Worm (Caenorhabditis elegans) whole organism, young adult: Measurements from ENCODE around the gene yif-1.
A peak's percentile ranks its signal among the peaks of the same experiment; 100 is the strongest.

ENCODE experiments used
- B0019.2 ChIP-seq: fragments of 200-800 bp; sonication (Bioruptor generic); conservative IDR thresholded peaks from 2 replicates; pipeline ENCODE4 v1.3.6; 2022; ENCODE audit warnings: missing genetic modification reagents, missing genetic modification characterization, missing compliant biosample characterization
- B0261.1 ChIP-seq: sonication (generic microtip); optimal IDR thresholded peaks from 2 replicates; lab custom pipeline; 2016; ENCODE audit warnings: mild to moderate bottlenecking, missing genetic modification characterization, moderate library complexity, missing compliant biosample characterization
- B0336.3 ChIP-seq: fragments of 200-800 bp; sonication (Bioruptor generic); IDR thresholded peaks from 2 replicates; pipeline ENCODE4 v1.3.6; 2022; ENCODE audit warnings: missing genetic modification characterization, missing compliant biosample characterization
- C06A6.2 ChIP-seq: fragments of 200-800 bp; sonication (Bioruptor generic); conservative IDR thresholded peaks from 2 replicates; pipeline ENCODE4 v1.3.6; 2022; ENCODE audit warnings: missing genetic modification characterization, missing compliant biosample characterization
- F10E7.11 ChIP-seq: sonication (generic microtip); optimal IDR thresholded peaks from 2 replicates; lab custom pipeline; 2017; ENCODE audit warnings: mild to moderate bottlenecking, missing genetic modification characterization, moderate library complexity, missing compliant biosample characterization
- F22D6.2 ChIP-seq: sonication (generic microtip); optimal IDR thresholded peaks from 2 replicates; lab custom pipeline; 2016; ENCODE audit warnings: mild to moderate bottlenecking, missing genetic modification characterization, missing compliant biosample characterization
- F33H1.4 ChIP-seq: fragments of 200-800 bp; sonication (Bioruptor generic); IDR thresholded peaks from 2 replicates; pipeline ENCODE4 v1.3.6; 2022; ENCODE audit warnings: missing genetic modification reagents, missing genetic modification characterization, missing compliant biosample characterization
- F49E8.2 ChIP-seq: sonication (generic microtip); optimal IDR thresholded peaks from 3 replicates; lab custom pipeline; 2017; ENCODE audit warnings: missing genetic modification characterization, mild to moderate bottlenecking, missing compliant biosample characterization, antibody characterized with exemption, moderate library complexity; ENCODE audit not compliant: insufficient read depth
- F57A8.1 ChIP-seq: fragments of 200-800 bp; sonication (Bioruptor generic); optimal IDR thresholded peaks from 2 replicates; lab custom pipeline; 2018; ENCODE audit warnings: mild to moderate bottlenecking, missing genetic modification characterization, moderate library complexity, missing compliant biosample characterization
- K12H6.12 ChIP-seq: fragments of 200-800 bp; sonication (Bioruptor generic); optimal IDR thresholded peaks from 2 replicates; lab custom pipeline; 2018; ENCODE audit warnings: mild to moderate bottlenecking, missing genetic modification characterization, missing compliant biosample characterization
- T26A5.8 ChIP-seq: sonication (generic microtip); optimal IDR thresholded peaks from 2 replicates; lab custom pipeline; 2016; ENCODE audit warnings: missing genetic modification characterization, missing compliant biosample characterization
- Y79H2A.3 ChIP-seq: fragments of 200-800 bp; sonication (Bioruptor generic); conservative IDR thresholded peaks from 2 replicates; pipeline ENCODE4 v1.3.6; 2022; ENCODE audit warnings: missing genetic modification reagents, missing genetic modification characterization, missing compliant biosample characterization
- Y95B8A.8 ChIP-seq: fragments of 200-800 bp; sonication (Bioruptor generic); IDR thresholded peaks from 2 replicates; pipeline ENCODE4 v1.3.6; 2022; ENCODE audit warnings: missing genetic modification reagents, missing genetic modification characterization, missing compliant biosample characterization
- athp-1 ChIP-seq: sonication (generic microtip); optimal IDR thresholded peaks from 2 replicates; lab custom pipeline; 2017; ENCODE audit warnings: mild to moderate bottlenecking, missing genetic modification characterization, missing compliant biosample characterization
- bed-1 ChIP-seq: fragments of 200-800 bp; sonication (Bioruptor generic); IDR thresholded peaks from 2 replicates; pipeline ENCODE4 v1.3.6; 2022; ENCODE audit warnings: missing genetic modification reagents, missing genetic modification characterization, missing compliant biosample characterization
- bed-2 ChIP-seq: fragments of 200-800 bp; sonication (Bioruptor generic); IDR thresholded peaks from 2 replicates; pipeline ENCODE4 v1.3.6; 2022; ENCODE audit warnings: missing genetic modification reagents, missing genetic modification characterization, missing compliant biosample characterization
- ccch-3 ChIP-seq: fragments of 200-800 bp; sonication (Bioruptor generic); optimal IDR thresholded peaks from 2 replicates; lab custom pipeline; 2018; ENCODE audit warnings: mild to moderate bottlenecking, missing genetic modification characterization, missing compliant biosample characterization
- cebp-1 ChIP-seq, 2 experiments: fragments of 200-800 bp in 1 of 2; sonication (Bioruptor generic) in 1 of 2; sonication (generic microtip) in 1 of 2; IDR thresholded peaks in 1 of 2; optimal IDR thresholded peaks in 1 of 2; 2 replicates each; pipeline versions ENCODE4 v1.3.6 to Lab custom; 2017 to 2022; ENCODE audit warnings: missing compliant biosample characterization in 2 of 2, missing genetic modification characterization in 2 of 2, mild to moderate bottlenecking in 1 of 2, missing genetic modification reagents in 1 of 2, moderate library complexity in 1 of 2
- cebp-2 ChIP-seq: fragments of 200-800 bp; sonication (Bioruptor generic); IDR thresholded peaks from 2 replicates; pipeline ENCODE4 v1.3.6; 2022; ENCODE audit warnings: missing genetic modification characterization, missing compliant biosample characterization
- ceh-27 ChIP-seq: fragments of 200-800 bp; sonication (Bioruptor generic); optimal IDR thresholded peaks from 2 replicates; lab custom pipeline; 2018; ENCODE audit warnings: mild to moderate bottlenecking, missing genetic modification characterization, moderate library complexity, missing compliant biosample characterization
- ceh-79 ChIP-seq: sonication (generic microtip); optimal IDR thresholded peaks from 2 replicates; lab custom pipeline; 2017; ENCODE audit warnings: mild to moderate bottlenecking, missing genetic modification characterization, missing compliant biosample characterization
- egl-44 ChIP-seq: fragments of 200-800 bp; sonication (Bioruptor generic); IDR thresholded peaks from 2 replicates; pipeline ENCODE4 v1.3.6; 2022; ENCODE audit warnings: missing genetic modification reagents, missing genetic modification characterization, missing compliant biosample characterization
- ets-4 ChIP-seq: fragments of 200-800 bp; sonication (Bioruptor generic); optimal IDR thresholded peaks from 2 replicates; lab custom pipeline; 2018; ENCODE audit warnings: mild to moderate bottlenecking, missing genetic modification characterization, missing compliant biosample characterization
- him-1 ChIP-seq: sonication (generic microtip); optimal IDR thresholded peaks from 2 replicates; lab custom pipeline; 2016; ENCODE audit warnings: missing genotype, missing genetic modification reagents, missing genetic modification characterization, missing compliant biosample characterization
- hlh-26 ChIP-seq: fragments of 200-800 bp; sonication (Bioruptor generic); conservative IDR thresholded peaks from 2 replicates; pipeline ENCODE4 v1.3.6; 2022; ENCODE audit warnings: missing genetic modification reagents, missing genetic modification characterization, missing compliant biosample characterization
- hmg-1.2 ChIP-seq: fragments of 200-800 bp; sonication (Bioruptor generic); IDR thresholded peaks from 2 replicates; pipeline ENCODE4 v1.3.6; 2022; ENCODE audit warnings: missing genetic modification reagents, missing genetic modification characterization, missing compliant biosample characterization
- let-526 ChIP-seq: fragments of 200-800 bp; sonication (Bioruptor generic); IDR thresholded peaks from 2 replicates; pipeline ENCODE4 v1.3.6; 2022; ENCODE audit warnings: missing genetic modification reagents, missing genetic modification characterization, missing compliant biosample characterization
- lin-35 ChIP-seq, 3 experiments: fragments of 150-350 bp in 2 of 3; sonication (generic microtip) in 1 of 3; optimal IDR thresholded peaks; 2 replicates each; lab custom pipeline; 2014 to 2018; ENCODE audit warnings: missing biosample characterization in 3 of 3, missing genetic modification characterization in 3 of 3, missing genetic modification reagents in 3 of 3
- lir-1 ChIP-seq: fragments of 200-800 bp; sonication (Bioruptor generic); conservative IDR thresholded peaks from 2 replicates; pipeline ENCODE4 v1.3.6; 2022; ENCODE audit warnings: missing genetic modification reagents, missing genetic modification characterization, missing compliant biosample characterization
- lsy-27 ChIP-seq: sonication (generic microtip); optimal IDR thresholded peaks from 2 replicates; lab custom pipeline; 2017; ENCODE audit warnings: missing genetic modification characterization, mild to moderate bottlenecking, missing compliant biosample characterization, antibody characterized with exemption, missing genotype, borderline replicate concordance; ENCODE audit not compliant: insufficient read depth
- madf-10 ChIP-seq: sonication (generic microtip); optimal IDR thresholded peaks from 2 replicates; lab custom pipeline; 2016; ENCODE audit warnings: mild to moderate bottlenecking, missing genetic modification characterization, missing compliant biosample characterization
- mcd-1 ChIP-seq: fragments of 200-800 bp; sonication (Bioruptor generic); IDR thresholded peaks from 2 replicates; pipeline ENCODE4 v1.3.6; 2022; ENCODE audit warnings: missing genetic modification reagents, missing genetic modification characterization, missing compliant biosample characterization
- mes-4 ChIP-seq: sonication (generic microtip); optimal IDR thresholded peaks from 2 replicates; lab custom pipeline; 2016; ENCODE audit warnings: missing genotype, missing genetic modification characterization, missing compliant biosample characterization
- mxl-1 ChIP-seq: sonication (generic microtip); optimal IDR thresholded peaks from 2 replicates; lab custom pipeline; 2016; ENCODE audit warnings: missing genetic modification characterization, missing compliant biosample characterization
- nhr-80 ChIP-seq: sonication (generic microtip); optimal IDR thresholded peaks from 2 replicates; lab custom pipeline; 2016; ENCODE audit warnings: missing genetic modification characterization, missing compliant biosample characterization
- pbrm-1 ChIP-seq: fragments of 200-800 bp; sonication (Bioruptor generic); IDR thresholded peaks from 2 replicates; pipeline ENCODE4 v1.3.6; 2022; ENCODE audit warnings: missing genetic modification reagents, missing genetic modification characterization, missing compliant biosample characterization
- repo-1 ChIP-seq: sonication (generic microtip); optimal IDR thresholded peaks from 2 replicates; lab custom pipeline; 2017; ENCODE audit warnings: mild to moderate bottlenecking, missing genetic modification characterization, missing compliant biosample characterization
- rpc-1 ChIP-seq, 2 experiments: fragments of 150-350 bp in 1 of 2; sonication (generic microtip) in 1 of 2; optimal IDR thresholded peaks; 2 replicates each; lab custom pipeline; 2014 to 2018; ENCODE audit warnings: missing biosample characterization in 1 of 2, missing genetic modification characterization in 1 of 2, missing genetic modification reagents in 1 of 2, missing genotype in 1 of 2
- snpc-1.1 ChIP-seq: sonication (generic microtip); optimal IDR thresholded peaks from 2 replicates; lab custom pipeline; 2017; ENCODE audit warnings: missing genetic modification characterization, mild to moderate bottlenecking, missing compliant biosample characterization, antibody characterized with exemption, moderate library complexity, missing genotype, missing genetic modification reagents; ENCODE audit not compliant: insufficient read depth
- snpc-4 ChIP-seq, 5 experiments: fragments of 150-350 bp in 1 of 5; sonication (generic microtip) in 4 of 5; optimal IDR thresholded peaks; 2 replicates each; lab custom pipeline; 2014 to 2018; ENCODE audit warnings: missing genetic modification characterization in 5 of 5, missing biosample characterization in 3 of 5, antibody characterized with exemption in 2 of 5, mild to moderate bottlenecking in 2 of 5, missing compliant biosample characterization in 2 of 5, missing genotype in 2 of 5, moderate library complexity in 2 of 5, missing genetic modification reagents in 1 of 5
- sptf-2 ChIP-seq: fragments of 200-800 bp; sonication (Bioruptor generic); optimal IDR thresholded peaks from 2 replicates; lab custom pipeline; 2018; ENCODE audit warnings: mild to moderate bottlenecking, missing genetic modification characterization, missing compliant biosample characterization
- unc-130 ChIP-seq: sonication (generic microtip); optimal IDR thresholded peaks from 2 replicates; lab custom pipeline; 2016; ENCODE audit warnings: missing genetic modification reagents, missing genetic modification characterization, missing compliant biosample characterization
- xnd-1 ChIP-seq: sonication (generic microtip); optimal IDR thresholded peaks from 2 replicates; lab custom pipeline; 2016; ENCODE audit warnings: missing genotype, missing genetic modification reagents, missing genetic modification characterization, missing compliant biosample characterization
- ztf-22 ChIP-seq: fragments of 200-800 bp; sonication (Bioruptor generic); optimal IDR thresholded peaks from 2 replicates; lab custom pipeline; 2018; ENCODE audit warnings: mild to moderate bottlenecking, missing genetic modification characterization, moderate library complexity, missing compliant biosample characterization
- ztf-28 ChIP-seq: fragments of 200-800 bp; sonication (Bioruptor generic); IDR thresholded peaks from 2 replicates; pipeline ENCODE4 v1.3.6; 2022; ENCODE audit warnings: missing genetic modification reagents, missing genetic modification characterization, missing compliant biosample characterization

The yif-1 gene

DNA sequence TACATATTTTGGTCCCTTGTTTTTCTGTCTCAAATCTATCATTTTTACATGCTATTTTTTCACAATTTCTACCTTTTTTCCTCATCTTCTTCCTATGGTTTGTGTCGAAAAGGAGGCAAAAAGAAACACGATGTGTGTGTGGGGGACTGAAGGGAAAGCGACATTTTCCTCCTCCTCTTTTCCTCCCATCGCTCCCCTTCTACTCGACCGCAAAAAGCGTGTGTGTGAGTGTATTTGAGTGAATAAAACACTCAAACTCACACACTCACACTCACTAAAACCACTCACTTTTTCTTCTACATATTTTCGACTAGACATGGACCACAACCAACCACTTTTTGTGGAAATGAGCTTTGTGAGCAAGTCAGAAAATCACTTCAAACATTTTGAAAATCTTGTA, 13.2 kb downstream of the yif-1 start:
- TF ChIP-seq pbrm-1 (0 out of 2 replicates have a peak, but pooled peaks have one; percentile 40), snpc-1.1 (tag; lab: Kevin White, UChicago) (no peak), lir-1 (GFP tag; lab: Robert Waterston, UW) (peak; percentile 92), ceh-79 (tag; lab: Kevin White, UChicago) (no peak), cebp-1 (GFP tag; IDR thresholded peaks at IDR 0.05; lab: Robert Waterston, UW) (no peak), cebp-1 (tag; optimal IDR thresholded peaks at IDR 0.05; lab: Kevin White, UChicago) (peak; percentile 20), lin-35 (GFP tag; optimal IDR thresholded peaks at IDR 0.05; lab: Kevin White, UChicago) (peak in 1 of 3 experiments; percentile 21), him-1 (tag; lab: Kevin White, UChicago) (no peak), F10E7.11 (tag; lab: Kevin White, UChicago) (no peak), ceh-27 (GFP tag; lab: Kevin White, UChicago) (peak; percentile 50), sptf-2 (no peak), hmg-1.2 (GFP tag; lab: Robert Waterston, UW) (peak; percentile 12; the same call in 1 of the 2 replicates), nhr-80 (tag; lab: Kevin White, UChicago) (peak; percentile 9), K12H6.12 (tag; lab: Kevin White, UChicago) (peak; percentile 47), ztf-28 (0 out of 2 replicates have a peak, but pooled peaks have one; percentile 7)

DNA sequence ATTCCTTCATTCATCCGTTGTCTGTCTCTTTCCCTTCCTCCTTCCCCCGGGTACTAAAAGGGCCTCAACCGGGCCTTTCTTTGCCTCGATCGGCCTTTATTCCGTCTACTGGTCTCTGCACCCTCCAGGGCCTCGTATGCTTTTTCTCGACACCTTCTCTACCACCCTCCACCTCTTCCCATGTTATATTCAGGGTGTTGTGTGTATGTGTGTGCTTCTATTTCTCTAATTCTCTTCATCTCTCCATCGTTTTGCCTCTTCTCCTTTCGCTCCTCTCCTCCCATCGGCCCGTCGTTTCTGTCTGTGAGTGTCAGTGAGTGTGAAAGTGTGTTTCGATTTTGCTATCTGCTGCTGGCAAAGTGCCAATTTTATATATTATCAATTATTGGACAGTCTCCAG, 14.9 kb downstream of the yif-1 start:
- TF ChIP-seq Y95B8A.8 (no peak), rpc-1 (optimal IDR thresholded peaks at IDR 0.05; lab: Kevin White, UChicago) (no peak), rpc-1 (tag; optimal IDR thresholded peaks at IDR 0.05; lab: Kevin White, UChicago) (no peak), F57A8.1 (GFP tag; lab: Kevin White, UChicago) (no peak), madf-10 (tag; lab: Kevin White, UChicago) (peak; percentile 47), lsy-27 (tag; lab: Kevin White, UChicago) (no peak), snpc-4 (GFP tag; optimal IDR thresholded peaks at IDR 0.05; lab: Kevin White, UChicago) (no peak), snpc-4 (tag; optimal IDR thresholded peaks at IDR 0.05; lab: Kevin White, UChicago) (peak in 2 of 4 experiments; percentile 31 to 48), bed-2 (GFP tag; lab: Robert Waterston, UW) (no peak), ets-4 (GFP tag; lab: Kevin White, UChicago) (no peak), athp-1 (tag; lab: Kevin White, UChicago) (no peak), Y79H2A.3 (no peak), mxl-1 (tag; lab: Kevin White, UChicago) (no peak), F10E7.11 (tag; lab: Kevin White, UChicago) (no peak), egl-44 (GFP tag; lab: Robert Waterston, UW) (0 out of 2 replicates have a peak, but pooled peaks have one; percentile 44), T26A5.8 (tag; lab: Kevin White, UChicago) (no peak), xnd-1 (tag; lab: Kevin White, UChicago) (no peak), C06A6.2 (GFP tag; lab: Robert Waterston, UW) (0 out of 2 replicates have a peak, but pooled peaks have one; percentile 15), B0336.3 (GFP tag; lab: Robert Waterston, UW) (peak; percentile 69), mcd-1 (peak; percentile 59), snpc-1.1 (tag; lab: Kevin White, UChicago) (no peak), ccch-3 (GFP tag; lab: Kevin White, UChicago) (no peak), F49E8.2 (tag; lab: Kevin White, UChicago) (no peak), him-1 (tag; lab: Kevin White, UChicago) (no peak), mes-4 (no peak), unc-130 (GFP tag; lab: Kevin White, UChicago) (no peak), bed-1 (GFP tag; lab: Robert Waterston, UW) (no peak), nhr-80 (tag; lab: Kevin White, UChicago) (peak; percentile 76), F33H1.4 (GFP tag; lab: Robert Waterston, UW) (no peak), B0019.2 (GFP tag; lab: Robert Waterston, UW) (no peak), ztf-22 (GFP tag; lab: Kevin White, UChicago) (no peak), repo-1 (no peak), hlh-26 (no peak), F22D6.2 (no peak), B0261.1 (tag; lab: Kevin White, UChicago) (no peak), let-526 (GFP tag; lab: Robert Waterston, UW) (0 out of 2 replicates have a peak, but pooled peaks have one; percentile 65), cebp-2 (no peak)
